Fruit fly (Drosophila melanogaster): ENCODE data around the gene IFT57.

- TF ChIP-seq ttk (optimal IDR thresholded peaks at IDR 0.05), result no peak
- no peak for TF ChIP-seq h (optimal IDR thresholded peaks at IDR 0.05)
- TF ChIP-seq Sin3A (optimal IDR thresholded peaks at IDR 0.05), result no peak
- no peak for TF ChIP-seq psq (optimal IDR thresholded peaks at IDR 0.05)
- no peak for TF ChIP-seq Myc (optimal IDR thresholded peaks at IDR 0.05)
These were observed 37.1 kb upstream of the IFT57 start for dm6 chr2L:3493475-3493874.
